Worm (Caenorhabditis elegans): ENCODE measurements around the gene F22E5.11.
"Not testable (repeated sequence)": the region's sequence is repeated elsewhere in the genome, so short reads cannot be mapped to it uniquely, and the experiment has no call there.

F22E5.11 gene

DNA sequence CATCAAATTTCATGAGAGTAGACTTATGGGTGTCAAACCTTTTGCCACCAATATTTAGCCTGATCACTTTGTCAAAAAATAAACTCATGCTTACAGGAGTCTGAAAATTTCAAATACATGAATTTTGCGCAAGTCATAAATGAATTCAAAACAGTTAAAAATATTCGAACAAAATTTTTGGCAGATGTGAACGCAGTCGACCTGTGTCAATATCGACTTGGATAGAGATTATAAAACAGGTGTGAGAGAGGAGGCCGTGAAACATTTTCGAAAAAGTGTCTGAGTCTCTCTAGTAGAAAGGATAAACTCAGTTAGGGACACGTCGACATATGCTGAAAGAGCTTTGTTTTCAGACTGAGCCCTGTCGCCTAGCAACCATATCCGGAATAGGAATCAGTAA is 2.4 kb upstream of the F22E5.11 start, which contains the start of gene F22E5.12:
F22E5.12 (minus strand) TSS at position 101 of the 400 bp plus-strand sequence.
- TF ChIP-seq ztf-1 (GFP tag; conservative IDR thresholded peaks at IDR 0.05); blmp-1 (tag; optimal IDR thresholded peaks at IDR 0.05; ENCODE audit: insufficient read depth); Y55F3AM.14 (GFP tag; optimal IDR thresholded peaks at IDR 0.05): not testable (repeated sequence)

DNA sequence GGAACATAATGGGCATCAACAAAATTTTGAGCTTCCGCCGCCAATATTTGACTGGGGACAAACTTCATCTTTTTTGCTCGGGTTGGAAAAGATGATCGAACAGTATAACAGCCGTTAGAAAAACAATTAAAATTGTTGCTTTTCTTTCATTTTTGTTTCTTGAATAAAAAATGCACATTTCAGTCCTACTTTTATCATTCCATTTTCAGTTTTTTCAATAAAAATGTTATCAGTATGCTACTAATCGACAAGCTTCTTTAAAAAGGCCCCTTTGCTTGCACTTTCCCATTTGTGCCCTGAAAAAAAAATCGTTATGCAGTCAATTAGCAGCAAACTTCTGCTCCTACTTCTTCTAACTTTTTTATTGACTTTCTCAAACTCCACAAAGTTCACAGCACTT is 2.6 kb downstream of the F22E5.11 start, which contains the start of gene F22E5.7:
F22E5.7 (plus strand) TSS at position 301 of the 400 bp plus-strand sequence.
- TF ChIP-seq mbf-1 (tag; optimal IDR thresholded peaks at IDR 0.05) (no peak), mdl-1 (tag; optimal IDR thresholded peaks at IDR 0.05) (no peak), ceh-82 (tag; optimal IDR thresholded peaks at IDR 0.05) (no peak), aly-2 (tag; optimal IDR thresholded peaks at IDR 0.05) (no peak), alr-1 (tag; optimal IDR thresholded peaks at IDR 0.05) (no peak), peb-1 (tag; optimal IDR thresholded peaks at IDR 0.05) (no peak), nhr-12 (tag; optimal IDR thresholded peaks at IDR 0.05) (no peak), lin-39 (tag; optimal IDR thresholded peaks at IDR 0.05) (no peak), Y55F3AM.14 (GFP tag; optimal IDR thresholded peaks at IDR 0.05) (no peak), sma-9 (GFP tag; optimal IDR thresholded peaks at IDR 0.05) (no peak), sma-9 (tag; optimal IDR thresholded peaks at IDR 0.05) (no peak), snpc-4 (tag; optimal IDR thresholded peaks at IDR 0.05) (no peak), egl-27 (tag; optimal IDR thresholded peaks at IDR 0.05) (no peak), nhr-77 (tag; optimal IDR thresholded peaks at IDR 0.05) (no peak), lin-11 (tag; optimal IDR thresholded peaks at IDR 0.05) (no peak), zag-1 (tag; optimal IDR thresholded peaks at IDR 0.05) (no peak), nhr-129 (tag; optimal IDR thresholded peaks at IDR 0.05) (no peak)

DNA sequence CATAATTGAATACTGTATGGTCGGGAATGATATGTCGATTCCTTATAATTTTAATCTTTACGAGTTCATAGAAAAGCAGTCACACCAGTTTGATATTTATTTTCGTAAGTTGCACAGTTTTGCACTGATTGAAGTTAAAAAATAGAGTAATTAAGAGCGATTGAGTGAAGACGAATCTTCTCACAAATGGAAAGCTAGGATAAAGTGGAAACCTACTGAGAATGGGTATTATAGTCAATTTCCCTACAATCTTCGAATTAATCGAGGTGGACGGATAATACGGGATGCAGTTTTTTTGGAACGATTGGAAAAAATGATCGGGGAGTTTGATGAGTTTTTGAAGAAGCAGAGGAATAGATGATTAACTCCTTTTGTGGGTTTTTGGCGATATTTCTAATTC is 3.4 kb downstream of the F22E5.11 start, which contains the start of gene F22E5.23:
F22E5.23 (plus strand) TSS at position 301 of the 400 bp plus-strand sequence.
- TF ChIP-seq fos-1 (tag; optimal IDR thresholded peaks at IDR 0.05) = no peak
- no peak for TF ChIP-seq ama-1 (optimal IDR thresholded peaks at IDR 0.05)
- TF ChIP-seq gmeb-1 (tag; optimal IDR thresholded peaks at IDR 0.05) = no peak
- no peak for TF ChIP-seq nhr-23 (tag; optimal IDR thresholded peaks at IDR 0.05)
- no peak for TF ChIP-seq sma-9 (GFP tag; optimal IDR thresholded peaks at IDR 0.05)
- TF ChIP-seq sma-9 (tag; optimal IDR thresholded peaks at IDR 0.05) = no peak
- no peak for TF ChIP-seq crh-2 (tag; optimal IDR thresholded peaks at IDR 0.05)
- no peak for TF ChIP-seq aly-2 (tag; optimal IDR thresholded peaks at IDR 0.05)

DNA sequence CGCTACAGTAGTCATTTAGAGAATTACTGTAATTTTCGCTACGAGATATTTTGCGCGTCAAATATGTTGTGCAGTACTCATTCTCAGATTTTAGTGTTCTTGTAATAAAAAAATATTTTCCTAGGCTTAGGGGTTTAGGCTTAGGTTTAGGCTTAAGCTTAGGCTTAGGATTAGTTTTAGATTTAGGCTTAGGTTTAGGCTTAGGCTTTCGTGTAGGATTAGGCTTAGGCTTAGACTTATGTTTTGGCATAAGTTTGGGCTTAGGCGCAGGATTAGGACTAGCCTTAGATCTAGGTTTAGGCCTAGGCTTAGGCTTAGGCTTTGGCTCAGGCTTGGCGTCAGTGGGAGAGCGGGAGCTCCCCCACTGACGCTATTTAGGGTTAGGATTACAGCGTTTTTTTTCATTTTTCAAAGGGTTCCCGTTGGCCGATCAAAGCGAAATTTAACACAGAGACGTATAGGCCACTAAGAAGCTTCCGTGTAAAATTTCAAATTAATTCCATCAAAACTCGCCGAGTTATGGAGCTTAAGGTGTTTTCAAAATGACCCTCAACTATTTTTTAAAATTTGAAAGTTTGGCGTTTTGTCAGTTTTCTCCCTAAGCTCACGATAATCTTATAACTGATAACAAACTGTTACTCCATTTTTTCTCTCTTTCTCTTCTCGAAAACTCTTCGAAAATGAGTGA is 4.9 kb downstream of the F22E5.11 start, which contains the start of gene F22E5.8:
F22E5.8 (plus strand) TSS at position 638 of the 688 bp plus-strand sequence.
- TF ChIP-seq nhr-21, elt-3, aly-2 (tag; optimal IDR thresholded peaks at IDR 0.05): not testable (repeated sequence)

DNA sequence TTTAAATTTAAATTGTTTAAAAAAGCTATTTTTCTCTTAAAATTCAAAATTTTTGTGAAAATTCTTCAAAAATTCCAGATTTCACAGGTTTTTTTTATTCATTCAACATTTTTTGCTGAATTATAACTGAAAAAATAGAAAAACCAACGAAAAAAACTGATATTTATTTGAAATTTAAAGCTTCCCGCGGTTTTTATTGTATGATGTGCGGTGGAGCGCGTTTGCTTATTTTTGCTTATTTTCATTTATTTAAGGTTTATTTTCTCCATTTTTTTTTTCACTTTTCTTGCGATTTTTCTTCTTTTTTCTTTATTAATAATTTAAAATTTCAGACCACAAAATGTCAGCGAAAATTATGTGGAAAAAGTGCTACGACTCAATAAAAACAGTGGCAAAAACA is 6.3 kb downstream of the F22E5.11 start, which contains the start of gene F22E5.9:
F22E5.9 (plus strand) TSS at position 327 of the 400 bp plus-strand sequence.
- TF ChIP-seq lin-39 (tag; optimal IDR thresholded peaks at IDR 0.05) (no peak), gmeb-1 (tag; optimal IDR thresholded peaks at IDR 0.05) (peak; percentile 91), lin-11 (tag; optimal IDR thresholded peaks at IDR 0.05) (no peak), sem-4 (tag; optimal IDR thresholded peaks at IDR 0.05) (no peak), lin-13 (GFP tag; optimal IDR thresholded peaks at IDR 0.05) (no peak), C34F6.9 (tag; optimal IDR thresholded peaks at IDR 0.05) (peak; percentile 26), peb-1 (tag; optimal IDR thresholded peaks at IDR 0.05) (no peak), unc-55 (GFP tag; optimal IDR thresholded peaks at IDR 0.05) (peak; percentile 61), mdl-1 (tag; optimal IDR thresholded peaks at IDR 0.05) (no peak)

DNA sequence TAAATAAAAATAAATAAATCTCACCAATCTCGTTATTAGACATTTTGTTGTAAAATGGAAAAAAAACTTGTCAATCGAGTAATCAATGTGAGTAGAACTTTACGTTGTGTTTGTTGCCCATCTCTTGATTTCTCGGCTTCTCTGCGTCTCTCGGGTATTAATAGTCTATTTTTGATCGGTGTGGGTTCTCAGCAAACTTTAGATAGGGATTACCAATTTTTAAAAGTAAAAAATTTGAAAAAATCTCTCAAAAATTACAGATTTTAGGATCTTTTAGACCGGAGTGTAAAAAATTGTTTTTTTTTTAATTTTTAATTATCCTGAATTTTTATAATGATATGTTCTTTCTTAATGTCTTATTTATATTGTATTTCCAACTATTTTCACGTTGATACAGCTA is 7.0 kb downstream of the F22E5.11 start, which contains the start of gene F22E5.21:
F22E5.21 (minus strand) TSS at position 101 of the 400 bp plus-strand sequence.
- TF ChIP-seq peb-1 (tag; optimal IDR thresholded peaks at IDR 0.05) = no peak
- TF ChIP-seq lin-11 (tag; optimal IDR thresholded peaks at IDR 0.05) = no peak
- TF ChIP-seq unc-55 (GFP tag; optimal IDR thresholded peaks at IDR 0.05) = no peak
- no peak for TF ChIP-seq ceh-82 (tag; optimal IDR thresholded peaks at IDR 0.05)
- TF ChIP-seq blmp-1 (tag; optimal IDR thresholded peaks at IDR 0.05; ENCODE audit: insufficient read depth) = no peak
- TF ChIP-seq dmd-4 (tag; optimal IDR thresholded peaks at IDR 0.05) = no peak
- no peak for TF ChIP-seq elt-3 (tag; optimal IDR thresholded peaks at IDR 0.05)
- TF ChIP-seq elt-1 (tag; optimal IDR thresholded peaks at IDR 0.05) = no peak
- no peak for TF ChIP-seq lin-13 (GFP tag; optimal IDR thresholded peaks at IDR 0.05)
- no peak for TF ChIP-seq alr-1 (tag; optimal IDR thresholded peaks at IDR 0.05)
- TF ChIP-seq nhr-23 (tag; optimal IDR thresholded peaks at IDR 0.05) = no peak

Measured in whole organism, L2 larva.